Fruit fly (Drosophila melanogaster): ENCODE data around the gene CG6340.

- no peak for TF ChIP-seq psq (optimal IDR thresholded peaks at IDR 0.05)
- no peak for TF ChIP-seq Sin3A (optimal IDR thresholded peaks at IDR 0.05)
- TF ChIP-seq insv (optimal IDR thresholded peaks at IDR 0.05), result no peak
- no peak for TF ChIP-seq Myc (optimal IDR thresholded peaks at IDR 0.05)
- no peak for TF ChIP-seq h (optimal IDR thresholded peaks at IDR 0.05)
Observed at dm6 chrX:15471904-15472303, 10.3 kb upstream of the CG6340 start, which contains the start of the genes Grip128 and Alg14.
